Worm (Caenorhabditis elegans) whole organism, L1 larva: Measurements from ENCODE around the gene algn-12.

Experiments
- isw-1 ChIP-seq: fragments of 200-800 bp; sonication (Bioruptor generic); IDR thresholded peaks from 2 replicates; pipeline ENCODE4 v1.3.6; 2022; ENCODE audit warnings: missing genetic modification characterization, missing compliant biosample characterization
- jun-1 ChIP-seq: fragments of 150-350 bp; optimal IDR thresholded peaks from 2 replicates; lab custom pipeline; 2014; ENCODE audit warnings: missing biosample characterization, missing genetic modification reagents, missing genetic modification characterization
- lir-3 ChIP-seq: sonication (generic microtip); optimal IDR thresholded peaks from 2 replicates; lab custom pipeline; 2016; ENCODE audit warnings: mild to moderate bottlenecking, missing genetic modification characterization, moderate library complexity, missing compliant biosample characterization; ENCODE audit not compliant: poor library complexity
- skn-1 ChIP-seq: fragments of 150-350 bp; optimal IDR thresholded peaks from 2 replicates; lab custom pipeline; 2014; ENCODE audit warnings: missing biosample characterization, missing genetic modification characterization
- unc-62 ChIP-seq: fragments of 150-350 bp; optimal IDR thresholded peaks from 2 replicates; lab custom pipeline; 2014; ENCODE audit warnings: missing biosample characterization, missing genetic modification reagents, missing genetic modification characterization
- ztf-11 ChIP-seq, 2 experiments: sonication (generic microtip); optimal IDR thresholded peaks; 2 replicates each; lab custom pipeline; 2016 to 2017; ENCODE audit warnings: missing genetic modification characterization in 2 of 2, missing biosample characterization in 1 of 2, missing compliant biosample characterization in 1 of 2

DNA sequence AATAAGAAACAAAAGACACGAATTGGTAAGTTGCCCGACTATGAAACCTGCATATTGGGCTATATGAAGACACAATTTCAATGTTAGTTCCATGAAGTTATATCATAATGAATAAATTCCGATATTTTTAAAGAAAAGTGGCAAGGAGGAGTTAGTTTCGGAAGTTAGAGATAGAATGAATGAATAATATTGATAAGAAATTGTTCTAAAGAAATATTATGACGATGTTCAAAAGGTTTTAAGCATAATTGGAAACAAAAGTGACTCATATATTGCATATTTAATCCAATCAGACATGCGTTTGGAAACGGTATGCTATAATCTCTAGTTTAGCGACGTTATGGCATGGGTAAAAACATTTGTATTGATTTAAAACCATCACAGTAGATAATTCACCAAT lies 34.7 kb downstream of the algn-12 start, which contains the start of gene str-143:
- TF ChIP-seq ztf-11 (tag; optimal IDR thresholded peaks at IDR 0.05; lab: Kevin White, UChicago) (no peak), jun-1 (tag; lab: Kevin White, UChicago) (no peak), isw-1 (GFP tag; lab: Robert Waterston, UW) (no peak), unc-62 (GFP tag; lab: Kevin White, UChicago) (no peak), lir-3 (tag; lab: Kevin White, UChicago) (no peak), skn-1 (no peak)
